Worm (Caenorhabditis elegans): ENCODE measurements around the gene E02C12.9.

DNA sequence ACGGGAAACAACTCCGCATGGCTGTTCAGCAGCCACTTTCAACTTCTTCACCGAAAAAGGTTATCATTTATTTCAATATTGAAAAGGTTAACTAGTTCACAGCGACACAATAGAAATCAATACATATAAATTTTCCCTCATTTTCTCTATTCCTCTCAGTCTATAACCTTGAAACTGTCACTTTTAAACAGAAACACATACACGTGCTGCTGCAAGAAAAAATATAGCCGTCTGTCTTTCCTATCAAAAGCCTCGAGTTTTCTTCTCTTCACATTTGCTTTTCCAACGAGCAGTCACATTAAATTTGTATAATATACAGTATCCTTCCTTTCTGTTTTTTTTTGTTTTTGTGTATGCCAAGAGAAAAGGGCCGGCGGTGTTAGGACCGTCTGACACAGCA, 51.1 kb downstream of the E02C12.9 start:
- TF ChIP-seq tlp-1 (tag; optimal IDR thresholded peaks at IDR 0.05) (no peak), lin-14 (GFP tag; optimal IDR thresholded peaks at IDR 0.05) (peak; percentile 35)

Measured in whole organism, L1 larva.